Worm (Caenorhabditis elegans): ENCODE data around the gene Y108G3AL.2.
"Not testable (repeated sequence)": the region's sequence is repeated elsewhere in the genome, so short reads cannot be mapped to it uniquely, and the experiment has no call there.

Y108G3AL.2 gene

ce11 chrV:206814-207213 is 40.0 kb downstream of the Y108G3AL.2 start:
- no peak for TF ChIP-seq tab-1 (GFP tag; IDR thresholded peaks at IDR 0.05)
- no peak for TF ChIP-seq T22C8.4 (GFP tag; IDR thresholded peaks at IDR 0.05)
- no peak for TF ChIP-seq ref-1 (GFP tag; conservative IDR thresholded peaks at IDR 0.05)
- TF ChIP-seq cog-1 (tag; optimal IDR thresholded peaks at IDR 0.05), result no peak
- no peak for TF ChIP-seq flt-1 (GFP tag; IDR thresholded peaks at IDR 0.05)
- no peak for TF ChIP-seq ztf-23 (GFP tag; IDR thresholded peaks at IDR 0.05)
- no peak for TF ChIP-seq med-1 (GFP tag; optimal IDR thresholded peaks at IDR 0.05; ENCODE audit: insufficient read depth)
- no peak for TF ChIP-seq ztf-29 (GFP tag; IDR thresholded peaks at IDR 0.05)
- TF ChIP-seq klf-2 (GFP tag; conservative IDR thresholded peaks at IDR 0.05), result no peak

- no peak for TF ChIP-seq ztf-23 (GFP tag; IDR thresholded peaks at IDR 0.05)
- no peak for TF ChIP-seq ref-1 (GFP tag; conservative IDR thresholded peaks at IDR 0.05)
- TF ChIP-seq med-1 (GFP tag; optimal IDR thresholded peaks at IDR 0.05; ENCODE audit: insufficient read depth), result no peak
- TF ChIP-seq cog-1 (tag; optimal IDR thresholded peaks at IDR 0.05), result no peak
- no peak for TF ChIP-seq ztf-29 (GFP tag; IDR thresholded peaks at IDR 0.05)
- TF ChIP-seq flt-1 (GFP tag; IDR thresholded peaks at IDR 0.05), result no peak
- no peak for TF ChIP-seq tab-1 (GFP tag; IDR thresholded peaks at IDR 0.05)
- no peak for TF ChIP-seq T22C8.4 (GFP tag; IDR thresholded peaks at IDR 0.05)
- no peak for TF ChIP-seq klf-2 (GFP tag; conservative IDR thresholded peaks at IDR 0.05)
Observed at ce11 chrV:211388-212168, 44.8 kb downstream of the Y108G3AL.2 start.

- TF ChIP-seq cog-1 (tag; optimal IDR thresholded peaks at IDR 0.05); med-1 (GFP tag; optimal IDR thresholded peaks at IDR 0.05; ENCODE audit: insufficient read depth); flt-1 (GFP tag; IDR thresholded peaks at IDR 0.05): not testable (repeated sequence)
Observed at ce11 chrV:212687-213086, 45.9 kb downstream of the Y108G3AL.2 start, which contains the start of gene DC2.5. TSS of gene DC2.5 (minus strand) at chrV:212787.

ce11 chrV:215697-216096 is 48.9 kb downstream of the Y108G3AL.2 start:
- TF ChIP-seq ref-1 (GFP tag; conservative IDR thresholded peaks at IDR 0.05) (no peak), tab-1 (GFP tag; IDR thresholded peaks at IDR 0.05) (no peak), cog-1 (tag; optimal IDR thresholded peaks at IDR 0.05) (no peak), flt-1 (GFP tag; IDR thresholded peaks at IDR 0.05) (no peak), T22C8.4 (GFP tag; IDR thresholded peaks at IDR 0.05) (no peak), klf-2 (GFP tag; conservative IDR thresholded peaks at IDR 0.05) (no peak), ztf-29 (GFP tag; IDR thresholded peaks at IDR 0.05) (no peak), ztf-23 (GFP tag; IDR thresholded peaks at IDR 0.05) (no peak), med-1 (GFP tag; optimal IDR thresholded peaks at IDR 0.05; ENCODE audit: insufficient read depth) (no peak)

ce11 chrV:216847-217246 is 50.1 kb downstream of the Y108G3AL.2 start, which contains the start of gene srh-78:
TSS of gene srh-78 (plus strand) at chrV:217147.
- TF ChIP-seq T22C8.4 (GFP tag; IDR thresholded peaks at IDR 0.05) (no peak), flt-1 (GFP tag; IDR thresholded peaks at IDR 0.05) (no peak), ztf-23 (GFP tag; IDR thresholded peaks at IDR 0.05) (no peak), ztf-29 (GFP tag; IDR thresholded peaks at IDR 0.05) (no peak), med-1 (GFP tag; optimal IDR thresholded peaks at IDR 0.05; ENCODE audit: insufficient read depth) (no peak), tab-1 (GFP tag; IDR thresholded peaks at IDR 0.05) (no peak), klf-2 (GFP tag; conservative IDR thresholded peaks at IDR 0.05) (no peak), cog-1 (tag; optimal IDR thresholded peaks at IDR 0.05) (no peak), ref-1 (GFP tag; conservative IDR thresholded peaks at IDR 0.05) (no peak)

- TF ChIP-seq ref-1 (GFP tag; conservative IDR thresholded peaks at IDR 0.05), result no peak
- TF ChIP-seq klf-2 (GFP tag; conservative IDR thresholded peaks at IDR 0.05), result no peak
- no peak for TF ChIP-seq cog-1 (tag; optimal IDR thresholded peaks at IDR 0.05)
- no peak for TF ChIP-seq ztf-23 (GFP tag; IDR thresholded peaks at IDR 0.05)
- no peak for TF ChIP-seq med-1 (GFP tag; optimal IDR thresholded peaks at IDR 0.05; ENCODE audit: insufficient read depth)
- TF ChIP-seq ztf-29 (GFP tag; IDR thresholded peaks at IDR 0.05), result no peak
- no peak for TF ChIP-seq tab-1 (GFP tag; IDR thresholded peaks at IDR 0.05)
- TF ChIP-seq flt-1 (GFP tag; IDR thresholded peaks at IDR 0.05), result no peak
Observed at ce11 chrV:219632-220031, 52.8 kb downstream of the Y108G3AL.2 start, which contains the start of gene srh-80. TSS of gene srh-80 (plus strand) at chrV:219932.
